Fruit fly (Drosophila melanogaster) whole organism: ENCODE data around the gene CG3588.

Experiments used
- CG8478 ChIP-seq: fragments of >200 bp; optimal IDR thresholded peaks from 2 replicates; lab custom pipeline; 2018; ENCODE audit warnings: inconsistent platforms
- Dll ChIP-seq: fragments of >200 bp; optimal IDR thresholded peaks from 2 replicates; lab custom pipeline; 2017
- EcR ChIP-seq, 2 experiments: fragments of >200 bp; optimal IDR thresholded peaks; 2 replicates each; lab custom pipeline; 2017; ENCODE audit warnings: missing biosample characterization in 2 of 2, missing genetic modification characterization in 2 of 2, missing genetic modification reagents in 2 of 2
- pan ChIP-seq: fragments of >200 bp; optimal IDR thresholded peaks from 2 replicates; lab custom pipeline; 2017
- psq ChIP-seq: fragments of >200 bp; optimal IDR thresholded peaks from 2 replicates; lab custom pipeline; 2017
- usp ChIP-seq: fragments of >200 bp; optimal IDR thresholded peaks from 2 replicates; lab custom pipeline; 2017; ENCODE audit warnings: missing biosample characterization, missing genetic modification characterization, mixed read lengths

DNA sequence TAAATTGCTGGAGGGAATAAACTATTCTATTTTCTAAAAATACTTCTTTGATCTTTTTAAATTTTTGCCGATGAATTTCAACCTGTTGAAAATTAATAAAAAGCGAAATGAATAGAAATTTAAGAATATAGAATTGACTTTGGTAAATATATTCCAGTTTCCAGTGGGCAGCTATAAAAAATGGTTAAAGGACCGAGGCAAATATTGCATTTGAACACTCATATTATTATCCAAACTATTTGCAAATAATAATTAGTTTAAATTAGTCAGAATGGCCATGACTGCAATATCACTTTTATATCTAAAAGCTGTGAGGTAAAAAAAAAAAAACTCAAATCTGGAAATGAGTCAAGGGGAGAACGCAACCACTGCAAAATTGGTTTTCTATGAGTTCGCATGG lies 15.3 kb downstream of the CG3588 start, which contains the start of gene CG3592:
- TF ChIP-seq psq (no peak), pan (lab: Kevin White, UChicago) (no peak), EcR (GFP tag; optimal IDR thresholded peaks at IDR 0.05; lab: Kevin White, UChicago) (no peak), usp (GFP tag; lab: Kevin White, UChicago) (no peak), CG8478 (lab: Kevin White, UChicago) (no peak), Dll (lab: Kevin White, UChicago) (no peak)
